Worm (Caenorhabditis elegans) whole organism, late embryonic: ENCODE measurements around the gene dnj-1.

Source experiments
- hlh-30 ChIP-seq: sonication (generic microtip); optimal IDR thresholded peaks from 2 replicates; lab custom pipeline; 2017; ENCODE audit warnings: antibody characterized with exemption, missing genetic modification characterization, missing compliant biosample characterization; ENCODE audit not compliant: insufficient read depth
- nhr-11 ChIP-seq: fragments of 150-350 bp; optimal IDR thresholded peaks from 2 replicates; lab custom pipeline; 2014; ENCODE audit warnings: missing biosample characterization, missing genetic modification characterization
- pat-9 ChIP-seq: fragments of 200-800 bp; sonication (Bioruptor generic); optimal IDR thresholded peaks from 2 replicates; lab custom pipeline; 2018; ENCODE audit warnings: mild to moderate bottlenecking, missing genetic modification characterization, moderate library complexity, missing compliant biosample characterization
- tbx-2 ChIP-seq: sonication (generic microtip); optimal IDR thresholded peaks from 2 replicates; lab custom pipeline; 2016; ENCODE audit warnings: missing genetic modification characterization, missing compliant biosample characterization
- tbx-7 ChIP-seq: sonication (generic microtip); optimal IDR thresholded peaks from 2 replicates; lab custom pipeline; 2016; ENCODE audit warnings: missing genotype, missing genetic modification characterization, missing compliant biosample characterization
- unc-55 ChIP-seq: sonication (generic microtip); optimal IDR thresholded peaks from 2 replicates; lab custom pipeline; 2017; ENCODE audit warnings: missing biosample characterization, missing genetic modification reagents, missing genetic modification characterization
- zip-5 ChIP-seq: sonication (generic microtip); optimal IDR thresholded peaks from 2 replicates; lab custom pipeline; 2016; ENCODE audit warnings: missing genetic modification characterization, missing compliant biosample characterization

DNA sequence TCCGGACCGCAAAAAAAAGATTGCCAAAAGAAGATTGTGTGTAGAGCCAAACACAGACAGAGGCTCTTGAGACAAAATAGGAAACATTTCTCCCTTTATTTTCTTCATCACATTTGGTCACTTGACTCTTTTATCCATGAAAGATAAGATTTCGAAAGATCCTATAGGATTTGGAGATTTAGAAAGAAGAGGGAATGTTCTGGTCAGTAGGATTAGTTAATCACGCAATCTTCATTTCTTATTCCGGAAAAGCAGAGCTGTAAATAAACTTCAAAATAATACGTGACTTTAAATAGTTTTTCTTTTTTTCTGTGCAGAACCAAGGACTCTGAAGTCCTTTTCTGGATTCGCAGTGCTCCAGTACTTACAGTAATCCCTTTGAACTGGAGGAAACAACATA, 48.4 kb downstream of the dnj-1 start:
- TF ChIP-seq zip-5 (tag; lab: Kevin White, UChicago), result no peak
- TF ChIP-seq tbx-2 (tag; lab: Kevin White, UChicago), result no peak
- no peak for TF ChIP-seq tbx-7 (tag; lab: Kevin White, UChicago)
- TF ChIP-seq unc-55 (GFP tag; lab: Kevin White, UChicago), result no peak
- TF ChIP-seq hlh-30, result no peak
- TF ChIP-seq pat-9 (tag; lab: Kevin White, UChicago), result no peak
- TF ChIP-seq nhr-11 (tag; lab: Kevin White, UChicago), result no peak
